Worm (Caenorhabditis elegans): ENCODE data around the gene F01F1.15.
A peak's percentile ranks its signal among the peaks of the same experiment; 100 is the strongest.

F01F1.15 gene

ce11 chrIII:5845483-5845882 lies 23.8 kb downstream of the F01F1.15 start (continued):
- no peak for TF ChIP-seq ceh-63 (GFP tag; optimal IDR thresholded peaks at IDR 0.05)

ce11 chrIII:5843662-5844061 lies 25.7 kb downstream of the F01F1.15 start:
- no peak for TF ChIP-seq fkh-10 (GFP tag; optimal IDR thresholded peaks at IDR 0.05)
- TF ChIP-seq blmp-1 (tag; optimal IDR thresholded peaks at IDR 0.05), result no peak
- TF ChIP-seq Y116A8C.19 (tag; optimal IDR thresholded peaks at IDR 0.05; ENCODE audit: borderline replicate concordance), result no peak
- peak; percentile 11 for TF ChIP-seq nhr-77 (tag; optimal IDR thresholded peaks at IDR 0.05)
- peak; percentile 13 for TF ChIP-seq nhr-47 (tag; optimal IDR thresholded peaks at IDR 0.05)
- peak; percentile 75 for TF ChIP-seq lin-14 (GFP tag; optimal IDR thresholded peaks at IDR 0.05)
- TF ChIP-seq mep-1 (tag; optimal IDR thresholded peaks at IDR 0.05), result peak; percentile 40
- peak in 1 of 2 experiments; percentile 62 for TF ChIP-seq mdl-1 (tag; optimal IDR thresholded peaks at IDR 0.05)
- 0 out of 2 replicates have a peak, but pooled peaks have one; percentile 2 for TF ChIP-seq nhr-19 (GFP tag; conservative IDR thresholded peaks at IDR 0.05)
- peak; percentile 70 for TF ChIP-seq nhr-71 (tag; optimal IDR thresholded peaks at IDR 0.05)
- TF ChIP-seq tbx-2 (tag; optimal IDR thresholded peaks at IDR 0.05), result peak; percentile 55
- TF ChIP-seq efl-1 (optimal IDR thresholded peaks at IDR 0.05), result peak in 1 of 2 experiments; percentile 4
- peak in 1 of 2 experiments; percentile 94 for TF ChIP-seq efl-1 (GFP tag; optimal IDR thresholded peaks at IDR 0.05 in 1 of 2)
- TF ChIP-seq skn-1 (tag; optimal IDR thresholded peaks at IDR 0.05), result peak; percentile 19
- peak; percentile 10 for TF ChIP-seq fkh-8 (tag; optimal IDR thresholded peaks at IDR 0.05)
- TF ChIP-seq nhr-20 (tag; optimal IDR thresholded peaks at IDR 0.05), result peak; percentile 34
- no peak for TF ChIP-seq aha-1 (tag; optimal IDR thresholded peaks at IDR 0.05)
- peak in 1 of 2 experiments; percentile 31 for TF ChIP-seq lsy-2 (tag; optimal IDR thresholded peaks at IDR 0.05)
- TF ChIP-seq rnt-1 (tag; optimal IDR thresholded peaks at IDR 0.05), result peak; percentile 18

- TF ChIP-seq F16B12.6 (tag; optimal IDR thresholded peaks at IDR 0.05), result no peak
- TF ChIP-seq grh-1 (GFP tag; IDR thresholded peaks at IDR 0.05), result 0 out of 2 replicates have a peak, but pooled peaks have one; percentile 27
- no peak for TF ChIP-seq elt-3 (tag; optimal IDR thresholded peaks at IDR 0.05)
- TF ChIP-seq tbx-2 (tag; optimal IDR thresholded peaks at IDR 0.05), result no peak
- TF ChIP-seq Y116A8C.19 (tag; optimal IDR thresholded peaks at IDR 0.05; ENCODE audit: borderline replicate concordance), result no peak
- TF ChIP-seq C04F5.9 (tag; optimal IDR thresholded peaks at IDR 0.05), result no peak
- no peak for TF ChIP-seq ceh-90 (tag; optimal IDR thresholded peaks at IDR 0.05)
- TF ChIP-seq fkh-4 (tag; optimal IDR thresholded peaks at IDR 0.05; ENCODE audit: borderline replicate concordance), result no peak
- TF ChIP-seq alr-1 (tag; optimal IDR thresholded peaks at IDR 0.05; ENCODE audit: borderline replicate concordance), result no peak
- TF ChIP-seq nhr-71 (tag; optimal IDR thresholded peaks at IDR 0.05), result peak; percentile 9
- TF ChIP-seq nhr-12 (tag; optimal IDR thresholded peaks at IDR 0.05), result no peak
- no peak for TF ChIP-seq nhr-20 (tag; optimal IDR thresholded peaks at IDR 0.05)
- no peak for TF ChIP-seq pqm-1 (tag; optimal IDR thresholded peaks at IDR 0.05)
- no peak for TF ChIP-seq ceh-82 (tag; optimal IDR thresholded peaks at IDR 0.05)
- no peak for TF ChIP-seq C34B4.2 (tag; optimal IDR thresholded peaks at IDR 0.05)
- no peak for TF ChIP-seq ama-1 (optimal IDR thresholded peaks at IDR 0.05)
- TF ChIP-seq unc-62 (GFP tag; optimal IDR thresholded peaks at IDR 0.05), result no peak
- peak; percentile 44 for TF ChIP-seq nhr-85 (tag)
- no peak for TF ChIP-seq egl-27 (tag; optimal IDR thresholded peaks at IDR 0.05)
- TF ChIP-seq lin-14 (GFP tag; optimal IDR thresholded peaks at IDR 0.05), result peak; percentile 53
- peak in 1 of 3 experiments; percentile 5 for TF ChIP-seq dpl-1 (GFP tag; optimal IDR thresholded peaks at IDR 0.05)
- TF ChIP-seq mef-2 (tag; optimal IDR thresholded peaks at IDR 0.05), result no peak
- TF ChIP-seq isw-1 (GFP tag; IDR thresholded peaks at IDR 0.05), result no peak
- TF ChIP-seq efl-3 (GFP tag; optimal IDR thresholded peaks at IDR 0.05), result no peak
- no peak for TF ChIP-seq sox-4 (tag; optimal IDR thresholded peaks at IDR 0.05)
- peak in 1 of 2 experiments; percentile 4 for TF ChIP-seq lin-35 (GFP tag; optimal IDR thresholded peaks at IDR 0.05)
- no peak for TF ChIP-seq unc-86 (tag; optimal IDR thresholded peaks at IDR 0.05)
- no peak for TF ChIP-seq ztf-11 (tag; optimal IDR thresholded peaks at IDR 0.05)
- TF ChIP-seq nhr-237 (tag; optimal IDR thresholded peaks at IDR 0.05), result no peak
- no peak for TF ChIP-seq unc-98 (GFP tag; IDR thresholded peaks at IDR 0.05)
- TF ChIP-seq nhr-90 (tag; optimal IDR thresholded peaks at IDR 0.05; ENCODE audit: poor library complexity), result no peak
- no peak for TF ChIP-seq mep-1 (tag; optimal IDR thresholded peaks at IDR 0.05)
- TF ChIP-seq hlh-4 (tag; optimal IDR thresholded peaks at IDR 0.05), result no peak
- no peak for TF ChIP-seq efl-1 (optimal IDR thresholded peaks at IDR 0.05)
- peak in 1 of 2 experiments; percentile 51 for TF ChIP-seq efl-1 (GFP tag; optimal IDR thresholded peaks at IDR 0.05 in 1 of 2)
- no peak for TF ChIP-seq nhr-84 (tag; optimal IDR thresholded peaks at IDR 0.05)
- no peak for TF ChIP-seq pax-3 (tag; optimal IDR thresholded peaks at IDR 0.05)
These were observed 26.4 kb downstream of the F01F1.15 start for ce11 chrIII:5842920-5843319.
